Worm (Caenorhabditis elegans) whole organism, midembryonic: ENCODE data around the gene mboa-7.

ENCODE experiments used
- T22C8.4 ChIP-seq: fragments of 200-800 bp; sonication (Bioruptor generic); IDR thresholded peaks from 2 replicates; pipeline ENCODE4 v1.3.6; 2022; ENCODE audit warnings: missing genetic modification characterization, missing compliant biosample characterization
- cog-1 ChIP-seq: sonication (generic microtip); optimal IDR thresholded peaks from 2 replicates; lab custom pipeline; 2016; ENCODE audit warnings: missing genetic modification characterization, missing compliant biosample characterization
- flt-1 ChIP-seq: fragments of 200-800 bp; sonication (Bioruptor generic); IDR thresholded peaks from 2 replicates; pipeline ENCODE4 v1.3.6; 2022; ENCODE audit warnings: missing genetic modification characterization, missing compliant biosample characterization
- klf-2 ChIP-seq: fragments of 200-800 bp; sonication (Bioruptor generic); conservative IDR thresholded peaks from 2 replicates; pipeline ENCODE4 v1.3.6; 2022; ENCODE audit warnings: missing genetic modification reagents, missing genetic modification characterization, missing compliant biosample characterization
- med-1 ChIP-seq: sonication (generic microtip); optimal IDR thresholded peaks from 2 replicates; lab custom pipeline; 2017; ENCODE audit warnings: missing genetic modification characterization, mild to moderate bottlenecking, missing compliant biosample characterization, antibody characterized with exemption, missing genetic modification reagents; ENCODE audit not compliant: insufficient read depth
- ref-1 ChIP-seq: fragments of 200-800 bp; sonication (Bioruptor generic); conservative IDR thresholded peaks from 2 replicates; pipeline ENCODE4 v1.3.6; 2022; ENCODE audit warnings: missing genetic modification reagents, missing genetic modification characterization, missing compliant biosample characterization
- tab-1 ChIP-seq: fragments of 200-800 bp; sonication (Bioruptor generic); IDR thresholded peaks from 2 replicates; pipeline ENCODE4 v1.3.6; 2022; ENCODE audit warnings: missing genetic modification characterization, missing compliant biosample characterization
- ztf-23 ChIP-seq: fragments of 200-800 bp; sonication (Bioruptor generic); IDR thresholded peaks from 2 replicates; pipeline ENCODE4 v1.3.6; 2022; ENCODE audit warnings: missing genetic modification reagents, missing genetic modification characterization, missing compliant biosample characterization
- ztf-29 ChIP-seq: fragments of 200-800 bp; sonication (Bioruptor generic); IDR thresholded peaks from 2 replicates; pipeline ENCODE4 v1.3.6; 2022; ENCODE audit warnings: missing genetic modification reagents, missing genetic modification characterization, missing compliant biosample characterization

mboa-7 gene

DNA sequence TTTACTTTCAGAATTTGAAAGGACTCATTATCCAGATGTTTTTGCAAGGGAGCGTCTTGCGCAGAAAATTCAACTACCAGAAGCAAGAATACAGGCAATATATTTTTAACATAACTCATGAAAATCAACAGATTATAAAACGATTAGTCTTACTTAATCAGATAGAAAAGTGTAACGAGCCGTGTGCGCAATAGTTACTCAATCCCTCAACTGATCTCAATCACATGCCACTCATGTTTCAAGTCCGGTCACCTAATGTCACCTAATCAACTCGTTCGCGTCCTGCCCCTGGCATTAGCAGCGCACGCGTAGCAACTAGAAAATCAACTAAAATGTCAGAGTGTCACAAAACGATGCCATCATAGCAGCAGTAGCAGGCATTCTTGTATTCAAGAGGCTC is 7.8 kb downstream of the mboa-7 start:
- TF ChIP-seq T22C8.4 (GFP tag; lab: Robert Waterston, UW), result no peak
- no peak for TF ChIP-seq klf-2
- TF ChIP-seq med-1 (GFP tag; lab: Kevin White, UChicago), result no peak
- no peak for TF ChIP-seq ztf-29 (GFP tag; lab: Robert Waterston, UW)
- no peak for TF ChIP-seq cog-1 (tag; lab: Kevin White, UChicago)
- TF ChIP-seq flt-1, result no peak
- no peak for TF ChIP-seq tab-1

DNA sequence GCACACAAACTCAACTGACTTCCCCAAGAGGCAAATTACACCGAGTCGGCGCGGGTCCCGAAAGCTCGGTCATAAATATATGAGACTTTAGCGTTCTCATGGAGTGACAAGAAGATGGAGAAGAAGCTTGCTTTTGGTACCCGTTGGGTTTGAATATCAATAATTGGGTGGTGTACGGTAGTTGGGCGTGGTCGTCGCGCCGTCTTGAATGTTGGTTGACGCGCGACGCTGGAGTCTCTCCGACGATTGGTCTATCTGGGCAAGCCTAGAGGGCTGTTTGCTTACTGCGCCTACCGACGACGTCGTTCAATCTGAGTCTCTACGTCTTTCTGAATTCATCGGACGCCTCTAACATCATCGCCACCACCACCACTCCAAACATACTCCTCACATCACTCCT is 9.5 kb downstream of the mboa-7 start:
- no peak for TF ChIP-seq tab-1

DNA sequence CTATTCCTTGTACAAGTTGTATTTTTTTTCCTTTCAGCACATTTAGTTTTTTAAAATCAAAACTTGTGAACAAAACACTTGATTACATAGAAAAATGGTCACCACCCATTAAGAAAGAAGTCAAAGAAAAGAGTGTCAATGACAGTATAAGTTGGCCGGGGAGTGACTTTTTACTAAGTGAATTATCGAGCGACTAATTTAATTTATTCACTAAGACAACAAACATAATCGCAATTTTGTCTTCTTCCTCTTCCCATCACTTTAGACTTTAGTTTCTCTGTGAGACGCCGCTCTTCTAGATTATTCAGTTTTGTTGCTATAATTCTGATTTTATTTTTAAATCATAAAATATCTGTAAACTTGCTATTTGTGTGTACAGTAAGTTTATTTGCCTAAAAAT is 10.3 kb downstream of the mboa-7 start:
- TF ChIP-seq flt-1 (no peak), cog-1 (tag; lab: Kevin White, UChicago) (no peak), ref-1 (no peak), med-1 (GFP tag; lab: Kevin White, UChicago) (no peak), klf-2 (no peak), T22C8.4 (GFP tag; lab: Robert Waterston, UW) (no peak), ztf-23 (GFP tag; lab: Robert Waterston, UW) (no peak), ztf-29 (GFP tag; lab: Robert Waterston, UW) (no peak), tab-1 (no peak)

DNA sequence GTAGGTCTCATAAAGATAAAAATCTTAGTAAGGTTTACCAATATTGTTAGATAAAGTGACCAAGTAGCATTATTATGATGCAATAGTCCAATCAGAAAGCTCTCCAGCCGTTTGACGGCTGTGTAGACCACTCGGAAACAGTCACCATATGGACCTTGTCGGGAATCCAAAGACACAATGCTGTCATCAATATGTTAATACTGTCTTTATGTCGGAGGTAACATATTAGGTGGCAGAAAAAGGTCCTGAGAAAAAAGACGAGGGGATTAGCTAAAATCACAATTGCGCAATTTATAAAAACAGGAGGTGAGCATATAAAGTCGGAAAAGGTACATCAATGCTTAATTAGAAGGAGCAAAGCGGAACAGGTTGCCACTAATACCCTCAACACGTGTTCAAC is 16.4 kb downstream of the mboa-7 start:
- TF ChIP-seq klf-2, result no peak
- TF ChIP-seq med-1 (GFP tag; lab: Kevin White, UChicago), result no peak

DNA sequence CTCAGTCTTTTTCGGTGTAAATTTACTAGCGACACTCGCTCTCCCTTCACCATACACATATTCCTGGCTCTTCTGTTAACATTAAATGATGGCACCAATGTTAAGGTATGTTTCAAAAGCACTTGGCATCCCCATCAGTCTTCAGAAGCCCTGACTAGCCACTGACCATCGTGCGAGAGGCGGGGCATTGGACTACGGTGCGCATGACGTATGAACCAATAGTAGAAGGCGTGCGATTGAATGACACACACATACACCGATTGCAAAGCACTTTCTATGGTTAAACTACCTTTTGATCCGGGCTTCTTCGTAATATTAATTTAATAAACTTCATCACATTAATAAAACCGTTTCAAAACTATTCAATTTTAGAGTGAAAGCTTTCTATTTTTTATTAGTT is 19.2 kb downstream of the mboa-7 start:
- TF ChIP-seq klf-2 (no peak), ref-1 (no peak), cog-1 (tag; lab: Kevin White, UChicago) (no peak), ztf-29 (GFP tag; lab: Robert Waterston, UW) (no peak), med-1 (GFP tag; lab: Kevin White, UChicago) (no peak), T22C8.4 (GFP tag; lab: Robert Waterston, UW) (no peak), flt-1 (no peak)

DNA sequence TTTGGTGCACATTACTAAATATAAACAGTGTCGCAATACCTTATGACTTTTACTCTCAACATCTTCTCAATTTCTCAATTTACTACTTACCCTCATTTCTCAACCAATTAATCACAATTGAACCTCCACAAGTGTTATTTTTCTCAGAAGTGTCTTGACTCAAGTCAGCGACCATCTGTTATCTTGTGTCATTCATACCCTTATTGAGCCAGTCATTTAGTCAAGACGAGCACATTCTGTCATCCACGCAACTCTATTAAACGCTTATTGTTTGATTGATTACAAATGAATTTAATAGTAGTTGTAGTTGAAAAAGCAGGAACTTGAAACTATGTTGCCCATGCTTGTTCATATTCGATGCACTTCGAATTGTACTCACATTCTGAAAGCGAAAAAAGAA is 21.0 kb downstream of the mboa-7 start:
- TF ChIP-seq tab-1 (no peak), T22C8.4 (GFP tag; lab: Robert Waterston, UW) (no peak), flt-1 (no peak), klf-2 (no peak), ztf-29 (GFP tag; lab: Robert Waterston, UW) (no peak), cog-1 (tag; lab: Kevin White, UChicago) (no peak), ztf-23 (GFP tag; lab: Robert Waterston, UW) (no peak), ref-1 (no peak), med-1 (GFP tag; lab: Kevin White, UChicago) (no peak)

DNA sequence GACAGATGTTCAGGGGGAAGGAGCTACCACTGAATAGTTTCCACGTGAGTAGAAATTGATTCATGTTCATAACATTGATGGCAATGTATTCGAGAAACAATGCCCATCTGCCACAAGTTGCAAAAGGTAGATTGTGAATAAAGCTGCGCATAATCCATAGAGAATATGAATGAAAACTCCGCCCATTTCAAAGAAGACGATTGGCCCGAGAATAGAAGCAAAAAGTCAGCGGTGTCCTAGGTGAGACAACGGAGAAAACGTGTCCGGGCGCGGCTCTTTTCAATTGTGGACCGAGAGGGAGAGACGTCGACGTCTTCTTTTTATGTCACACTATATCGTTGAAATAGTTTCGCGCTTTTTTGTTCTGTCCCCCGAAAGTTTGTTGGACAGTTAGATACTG is 24.8 kb downstream of the mboa-7 start, which contains the start of gene vab-3:
TSS of gene vab-3 (plus strand) at position 301 of the 400 bp plus-strand sequence.
- TF ChIP-seq tab-1 (no peak), ref-1 (no peak)

DNA sequence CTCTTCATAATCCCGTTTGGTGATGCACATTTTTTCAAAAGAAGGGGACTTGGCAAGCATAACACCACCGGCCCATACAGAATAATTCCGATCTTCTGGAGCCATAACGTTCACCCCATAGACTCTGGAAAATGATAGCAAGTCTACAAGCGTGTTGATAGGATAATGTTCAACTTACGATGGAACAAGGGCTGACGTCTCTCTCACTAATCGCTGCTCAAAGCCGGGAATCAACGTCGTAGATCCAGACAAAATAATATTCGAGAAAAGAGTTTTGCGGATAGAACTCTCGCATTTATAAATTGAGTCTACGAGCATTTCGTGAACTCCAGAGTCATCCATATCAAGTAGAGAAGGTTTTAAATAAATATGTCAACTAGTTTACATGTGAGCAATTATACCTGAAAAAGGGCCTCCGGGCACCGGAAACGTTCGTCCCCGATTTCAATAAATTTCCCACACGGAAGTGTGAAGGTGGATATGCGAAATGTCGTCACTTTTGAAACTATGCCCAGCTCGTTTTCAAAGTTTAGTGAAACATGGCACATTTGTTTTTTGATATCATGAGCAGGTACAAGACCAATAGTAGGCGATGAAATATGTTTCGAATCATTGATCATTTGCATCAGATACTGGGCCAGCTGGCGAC is 32.4 kb downstream of the mboa-7 start:
- no peak for TF ChIP-seq T22C8.4 (GFP tag; lab: Robert Waterston, UW)
- no peak for TF ChIP-seq ztf-29 (GFP tag; lab: Robert Waterston, UW)
- TF ChIP-seq flt-1, result no peak
- no peak for TF ChIP-seq tab-1
- TF ChIP-seq cog-1 (tag; lab: Kevin White, UChicago), result no peak
- TF ChIP-seq ztf-23 (GFP tag; lab: Robert Waterston, UW), result no peak
- TF ChIP-seq med-1 (GFP tag; lab: Kevin White, UChicago), result no peak
- no peak for TF ChIP-seq klf-2
- no peak for TF ChIP-seq ref-1

DNA sequence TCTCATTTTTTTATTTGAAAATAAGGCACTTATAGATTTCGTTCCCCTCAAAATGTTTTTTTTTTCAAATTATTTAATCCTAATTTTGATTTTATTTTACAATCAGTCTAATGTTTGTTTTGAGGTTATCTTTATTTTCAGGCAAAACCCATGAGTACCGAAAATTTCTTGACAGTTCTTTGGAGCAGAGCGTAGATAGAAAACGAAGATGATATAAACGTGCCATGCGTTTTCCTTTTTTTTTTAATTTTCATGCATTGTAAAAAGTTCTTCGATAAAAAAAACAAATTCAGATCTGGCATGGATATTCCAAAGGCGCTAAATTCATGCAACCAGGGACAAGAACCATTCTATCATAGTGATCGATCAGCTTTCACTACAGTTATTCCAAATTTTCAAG is 33.3 kb downstream of the mboa-7 start, which contains the start of gene C33D3.5:
TSS of gene C33D3.5 (plus strand) at position 301 of the 400 bp plus-strand sequence.
- TF ChIP-seq ztf-29 (GFP tag; lab: Robert Waterston, UW) (no peak), klf-2 (no peak), tab-1 (no peak), ztf-23 (GFP tag; lab: Robert Waterston, UW) (no peak), T22C8.4 (GFP tag; lab: Robert Waterston, UW) (no peak), flt-1 (no peak), med-1 (GFP tag; lab: Kevin White, UChicago) (no peak)

DNA sequence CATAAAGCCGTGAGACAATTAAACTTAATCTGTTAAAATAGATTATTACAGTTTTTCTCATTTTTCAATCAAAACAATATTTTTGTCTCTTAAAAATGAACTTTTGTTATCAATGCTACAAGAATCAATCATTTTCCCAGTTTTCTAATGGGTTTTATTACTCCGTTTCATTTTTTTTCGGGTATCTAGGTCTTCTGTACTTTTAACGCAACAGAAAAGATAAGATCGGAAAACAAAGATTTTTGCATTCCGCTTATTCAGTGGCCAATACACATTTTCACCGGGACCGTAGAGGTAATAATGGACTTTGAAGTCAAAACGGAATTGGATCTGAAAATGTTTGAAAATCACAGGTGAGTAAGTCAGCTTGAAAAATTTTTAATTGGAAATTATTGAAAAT is 35.6 kb downstream of the mboa-7 start, which contains the start of gene C33D3.4:
TSS of gene C33D3.4 (plus strand) at position 301 of the 400 bp plus-strand sequence.
- no peak for TF ChIP-seq med-1 (GFP tag; lab: Kevin White, UChicago)
- TF ChIP-seq T22C8.4 (GFP tag; lab: Robert Waterston, UW), result no peak
- no peak for TF ChIP-seq klf-2
- TF ChIP-seq tab-1, result no peak
- no peak for TF ChIP-seq ztf-29 (GFP tag; lab: Robert Waterston, UW)
- TF ChIP-seq flt-1, result no peak
- no peak for TF ChIP-seq ref-1
- no peak for TF ChIP-seq cog-1 (tag; lab: Kevin White, UChicago)
- no peak for TF ChIP-seq ztf-23 (GFP tag; lab: Robert Waterston, UW)

DNA sequence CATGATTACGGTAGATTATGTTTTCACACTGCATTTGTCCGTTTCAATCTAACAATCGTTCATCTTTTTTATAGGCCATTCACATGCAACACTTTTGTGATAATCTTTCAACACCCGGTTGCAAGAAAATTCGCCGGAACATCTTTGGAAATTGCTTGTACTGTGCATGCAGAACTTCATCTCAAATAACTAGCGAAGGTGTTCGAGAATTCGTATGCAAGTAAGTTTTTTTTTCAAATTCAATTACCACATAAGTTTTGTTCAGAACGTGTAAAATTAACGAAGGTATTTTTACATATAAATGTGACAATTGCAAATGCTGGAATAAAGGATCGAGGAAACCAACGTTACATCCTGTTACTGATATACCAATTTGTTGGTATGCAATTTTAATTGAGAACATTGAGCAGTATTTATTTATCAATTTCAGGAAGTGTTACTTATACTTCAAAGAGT is 39.0 kb downstream of the mboa-7 start, which contains the start of gene C33D3.3:
TSS of gene C33D3.3 (plus strand) at position 51 of the 456 bp plus-strand sequence.
- no peak for TF ChIP-seq ztf-23 (GFP tag; lab: Robert Waterston, UW)
- no peak for TF ChIP-seq ref-1
- TF ChIP-seq klf-2, result no peak
- TF ChIP-seq tab-1, result no peak
- TF ChIP-seq ztf-29 (GFP tag; lab: Robert Waterston, UW), result no peak
- no peak for TF ChIP-seq flt-1
- TF ChIP-seq cog-1 (tag; lab: Kevin White, UChicago), result no peak
- no peak for TF ChIP-seq T22C8.4 (GFP tag; lab: Robert Waterston, UW)
- TF ChIP-seq med-1 (GFP tag; lab: Kevin White, UChicago), result no peak
